Fruit fly (Drosophila melanogaster) whole organism, embryonic: Measurements from ENCODE around the gene CG10353.

Experiments
- Atf-2 ChIP-seq: fragments of 200-800 bp; sonication (Bioruptor generic); optimal IDR thresholded peaks from 2 replicates; lab custom pipeline; 2016; ENCODE audit warnings: missing biosample characterization, missing genetic modification characterization
- Atf3 ChIP-seq: fragments of 200-800 bp; sonication (Bioruptor generic); optimal IDR thresholded peaks from 3 replicates; lab custom pipeline; 2016; ENCODE audit warnings: missing biosample characterization, missing genetic modification characterization
- CG10147 ChIP-seq: fragments of 200-800 bp; sonication (Bioruptor generic); optimal IDR thresholded peaks from 2 replicates; lab custom pipeline; 2019; ENCODE audit warnings: missing biosample characterization, mild to moderate bottlenecking, missing genetic modification characterization, moderate library complexity
- CG1024 ChIP-seq: fragments of 200-800 bp; sonication (Bioruptor generic); IDR thresholded peaks from 2 replicates; pipeline ENCODE4 v1.3.6; 2022; ENCODE audit warnings: missing biosample characterization, missing genetic modification characterization
- CG1233 ChIP-seq: fragments of 200-800 bp; sonication (Bioruptor generic); optimal IDR thresholded peaks from 4 replicates; lab custom pipeline; 2018; ENCODE audit warnings: missing biosample characterization, mild to moderate bottlenecking, missing genetic modification characterization
- CG12391 ChIP-seq: fragments of 200-800 bp; sonication (Bioruptor generic); optimal IDR thresholded peaks from 3 replicates; lab custom pipeline; 2018; ENCODE audit warnings: missing biosample characterization, mild to moderate bottlenecking, missing genetic modification characterization, moderate library complexity
- CG14965 ChIP-seq: fragments of 200-800 bp; sonication (Bioruptor generic); optimal IDR thresholded peaks from 2 replicates; lab custom pipeline; 2016; ENCODE audit warnings: missing biosample characterization, missing genetic modification characterization, borderline replicate concordance
- CG17328 ChIP-seq: fragments of 200-800 bp; sonication (Bioruptor generic); IDR thresholded peaks from 2 replicates; pipeline ENCODE4 v1.3.6; 2022; ENCODE audit warnings: missing biosample characterization, missing genetic modification characterization
- CG17612 ChIP-seq: fragments of 200-800 bp; sonication (Bioruptor generic); IDR thresholded peaks from 2 replicates; pipeline ENCODE4 v1.3.6; 2022; ENCODE audit warnings: missing biosample characterization, missing genetic modification characterization
- CG18619 ChIP-seq: fragments of 200-800 bp; sonication (Bioruptor generic); optimal IDR thresholded peaks from 3 replicates; lab custom pipeline; 2017; ENCODE audit warnings: missing biosample characterization, mild to moderate bottlenecking, missing genetic modification characterization
- CG2129 ChIP-seq: fragments of 200-800 bp; sonication (Bioruptor generic); IDR thresholded peaks from 2 replicates; pipeline ENCODE4 v1.3.6; 2022; ENCODE audit warnings: missing biosample characterization, missing genetic modification characterization; ENCODE audit not compliant: partially characterized antibody
- CG2889 ChIP-seq: fragments of 200-800 bp; sonication (Bioruptor generic); IDR thresholded peaks from 3 replicates; pipeline ENCODE4 v1.3.6; 2022; ENCODE audit warnings: missing biosample characterization, missing genetic modification characterization
- CG30431 ChIP-seq: fragments of 200-800 bp; sonication (Bioruptor generic); optimal IDR thresholded peaks from 2 replicates; lab custom pipeline; 2017; ENCODE audit warnings: missing biosample characterization, missing genetic modification characterization
- CG3163 ChIP-seq: fragments of 200-800 bp; sonication (Bioruptor generic); optimal IDR thresholded peaks from 3 replicates; lab custom pipeline; 2016; ENCODE audit warnings: missing biosample characterization, missing genetic modification characterization
- CG3407 ChIP-seq: fragments of 200-800 bp; sonication (Bioruptor generic); optimal IDR thresholded peaks from 2 replicates; lab custom pipeline; 2018; ENCODE audit warnings: missing biosample characterization, mild to moderate bottlenecking, missing genetic modification characterization
- CG34422 ChIP-seq: fragments of 200-800 bp; sonication (Bioruptor generic); IDR thresholded peaks from 3 replicates; pipeline ENCODE4 v1.3.6; 2022; ENCODE audit warnings: missing biosample characterization, missing genetic modification characterization
- CG7928 ChIP-seq: fragments of 200-800 bp; sonication (Bioruptor generic); optimal IDR thresholded peaks from 2 replicates; lab custom pipeline; 2017; ENCODE audit warnings: missing biosample characterization, mild to moderate bottlenecking, missing genetic modification characterization
- CG8478 ChIP-seq: fragments of >200 bp; optimal IDR thresholded peaks from 2 replicates; lab custom pipeline; 2018
- CG8944 ChIP-seq: fragments of 200-800 bp; sonication (Bioruptor generic); optimal IDR thresholded peaks from 3 replicates; lab custom pipeline; 2016; ENCODE audit warnings: missing biosample characterization, missing genetic modification characterization
- D ChIP-seq, 2 experiments: fragments of 200-800 bp in 1 of 2; fragments of >200 bp in 1 of 2; sonication (Bioruptor generic) in 1 of 2; optimal IDR thresholded peaks; 2 replicates in 1 of 2; 3 replicates in 1 of 2; lab custom pipeline; 2017; ENCODE audit warnings: mild to moderate bottlenecking in 1 of 2, missing biosample characterization in 1 of 2, missing genetic modification characterization in 1 of 2, missing genetic modification reagents in 1 of 2
- Deaf1 ChIP-seq: fragments of 200-800 bp; optimal IDR thresholded peaks from 3 replicates; lab custom pipeline; 2019; ENCODE audit warnings: missing biosample characterization, mild to moderate bottlenecking, missing genetic modification characterization, moderate library complexity
- Doc3 ChIP-seq: fragments of 200-800 bp; sonication (Bioruptor generic); IDR thresholded peaks from 3 replicates; pipeline ENCODE4 v1.3.6; 2022; ENCODE audit warnings: missing biosample characterization, missing genetic modification characterization; ENCODE audit not compliant: partially characterized antibody
- Eip74EF ChIP-seq, 2 experiments: fragments of 200-800 bp in 1 of 2; fragments of >200 bp in 1 of 2; sonication (Bioruptor generic) in 1 of 2; optimal IDR thresholded peaks; 2 replicates each; lab custom pipeline; 2017 to 2019; ENCODE audit warnings: missing biosample characterization in 2 of 2, missing genetic modification characterization in 2 of 2, mild to moderate bottlenecking in 1 of 2, moderate library complexity in 1 of 2
- Ets65A ChIP-seq: fragments of 200-800 bp; sonication (Bioruptor generic); peaks from one replicate; lab custom pipeline; 2016; ENCODE audit warnings: missing biosample characterization, missing genetic modification characterization
- Gug ChIP-seq: fragments of 200-800 bp; sonication (Bioruptor generic); IDR thresholded peaks from 4 replicates; pipeline ENCODE4 v1.3.6; 2022; ENCODE audit warnings: missing biosample characterization, missing genetic modification characterization
- Hr3 ChIP-seq: fragments of 200-800 bp; sonication (Bioruptor generic); optimal IDR thresholded peaks from 3 replicates; lab custom pipeline; 2016; ENCODE audit warnings: missing biosample characterization, missing genetic modification characterization
- Nf-YB ChIP-seq: fragments of 200-800 bp; sonication (Bioruptor generic); optimal IDR thresholded peaks from 3 replicates; lab custom pipeline; 2019; ENCODE audit warnings: missing biosample characterization, mild to moderate bottlenecking, missing genetic modification characterization, moderate library complexity
- Oaz ChIP-seq: fragments of 200-800 bp; sonication (Bioruptor generic); IDR thresholded peaks from 2 replicates; pipeline ENCODE4 v1.3.6; 2022; ENCODE audit warnings: missing biosample characterization, missing genetic modification characterization
- Sin3A ChIP-seq: fragments of >200 bp; optimal IDR thresholded peaks from 2 replicates; lab custom pipeline; 2018
- Taf1 ChIP-seq: fragments of 200-800 bp; sonication (Bioruptor generic); IDR thresholded peaks from 2 replicates; pipeline ENCODE4 v1.3.6; 2022; ENCODE audit warnings: missing biosample characterization, missing genetic modification characterization
- amos ChIP-seq: fragments of 200-800 bp; sonication (Bioruptor generic); IDR thresholded peaks from 2 replicates; pipeline ENCODE4 v1.3.6; 2022; ENCODE audit warnings: missing biosample characterization, missing genetic modification characterization; ENCODE audit not compliant: partially characterized antibody
- ap ChIP-seq: fragments of 200-800 bp; sonication (Bioruptor generic); IDR thresholded peaks from 2 replicates; pipeline ENCODE4 v1.3.6; 2022; ENCODE audit warnings: missing biosample characterization, missing genetic modification characterization
- bcd ChIP-seq: fragments of 200-800 bp; sonication (Bioruptor generic); optimal IDR thresholded peaks from 2 replicates; lab custom pipeline; 2017; ENCODE audit warnings: missing biosample characterization, mild to moderate bottlenecking, missing genetic modification characterization
- caup ChIP-seq: fragments of 200-800 bp; sonication (Bioruptor generic); optimal IDR thresholded peaks from 3 replicates; lab custom pipeline; 2017; ENCODE audit warnings: missing biosample characterization, mild to moderate bottlenecking, missing genetic modification characterization, moderate library complexity; ENCODE audit not compliant: severe bottlenecking
- crc ChIP-seq: fragments of 200-800 bp; sonication (Bioruptor generic); optimal IDR thresholded peaks from 2 replicates; lab custom pipeline; 2016; ENCODE audit warnings: missing biosample characterization, missing genetic modification characterization
- dimm ChIP-seq: fragments of 200-800 bp; sonication (Bioruptor generic); IDR thresholded peaks from 2 replicates; pipeline ENCODE4 v1.3.6; 2022; ENCODE audit warnings: missing biosample characterization, missing genetic modification characterization
- dmrt99B ChIP-seq: fragments of 200-800 bp; sonication (Bioruptor generic); optimal IDR thresholded peaks from 2 replicates; lab custom pipeline; 2018; ENCODE audit warnings: missing biosample characterization, mild to moderate bottlenecking, missing genetic modification characterization, moderate library complexity
- hth ChIP-seq: fragments of >200 bp; optimal IDR thresholded peaks from 2 replicates; lab custom pipeline; 2017; ENCODE audit warnings: inconsistent platforms
- knrl ChIP-seq: fragments of 200-800 bp; sonication (Bioruptor generic); IDR thresholded peaks from 3 replicates; pipeline ENCODE4 v1.3.6; 2022; ENCODE audit warnings: missing biosample characterization, missing genetic modification characterization; ENCODE audit not compliant: partially characterized antibody
- lab ChIP-seq: fragments of 200-800 bp; sonication (Bioruptor generic); optimal IDR thresholded peaks from 3 replicates; lab custom pipeline; 2017; ENCODE audit warnings: missing biosample characterization, missing genetic modification characterization, mild to moderate bottlenecking, moderate library complexity, missing genetic modification reagents
- luna ChIP-seq: fragments of 200-800 bp; sonication (Bioruptor generic); optimal IDR thresholded peaks from 2 replicates; lab custom pipeline; 2016; ENCODE audit warnings: missing biosample characterization, missing genetic modification characterization
- nerfin-2 ChIP-seq: fragments of 200-800 bp; sonication (Bioruptor generic); IDR thresholded peaks from 2 replicates; pipeline ENCODE4 v1.3.6; 2022; ENCODE audit warnings: missing biosample characterization, missing genetic modification characterization; ENCODE audit not compliant: partially characterized antibody
- oc ChIP-seq: fragments of 200-800 bp; sonication (Bioruptor generic); optimal IDR thresholded peaks from 2 replicates; lab custom pipeline; 2018; ENCODE audit warnings: missing biosample characterization, mild to moderate bottlenecking, missing genetic modification characterization, moderate library complexity
- phol ChIP-seq: fragments of 200-800 bp; sonication (Bioruptor generic); optimal IDR thresholded peaks from 3 replicates; lab custom pipeline; 2018; ENCODE audit warnings: missing biosample characterization, mild to moderate bottlenecking, missing genetic modification characterization, moderate library complexity
- pzg ChIP-seq: fragments of 200-800 bp; sonication (Bioruptor generic); optimal IDR thresholded peaks from 3 replicates; lab custom pipeline; 2018; ENCODE audit warnings: missing biosample characterization, mild to moderate bottlenecking, missing genetic modification characterization, moderate library complexity
- schlank ChIP-seq: fragments of 200-800 bp; sonication (Bioruptor generic); optimal IDR thresholded peaks from 2 replicates; lab custom pipeline; 2018; ENCODE audit warnings: missing biosample characterization, mild to moderate bottlenecking, missing genetic modification characterization
- sqz ChIP-seq: fragments of 200-800 bp; sonication (Bioruptor generic); optimal IDR thresholded peaks from 3 replicates; lab custom pipeline; 2018; ENCODE audit warnings: missing biosample characterization, mild to moderate bottlenecking, missing genetic modification characterization
- vnd ChIP-seq: fragments of 200-800 bp; sonication (Bioruptor generic); IDR thresholded peaks from 3 replicates; pipeline ENCODE4 v1.3.6; 2022; ENCODE audit warnings: missing biosample characterization, missing genetic modification characterization; ENCODE audit not compliant: partially characterized antibody
- zf30C ChIP-seq: fragments of 200-800 bp; sonication (Bioruptor generic); optimal IDR thresholded peaks from 3 replicates; lab custom pipeline; 2018; ENCODE audit warnings: missing biosample characterization, mild to moderate bottlenecking, missing genetic modification characterization

The CG10353 gene

DNA sequence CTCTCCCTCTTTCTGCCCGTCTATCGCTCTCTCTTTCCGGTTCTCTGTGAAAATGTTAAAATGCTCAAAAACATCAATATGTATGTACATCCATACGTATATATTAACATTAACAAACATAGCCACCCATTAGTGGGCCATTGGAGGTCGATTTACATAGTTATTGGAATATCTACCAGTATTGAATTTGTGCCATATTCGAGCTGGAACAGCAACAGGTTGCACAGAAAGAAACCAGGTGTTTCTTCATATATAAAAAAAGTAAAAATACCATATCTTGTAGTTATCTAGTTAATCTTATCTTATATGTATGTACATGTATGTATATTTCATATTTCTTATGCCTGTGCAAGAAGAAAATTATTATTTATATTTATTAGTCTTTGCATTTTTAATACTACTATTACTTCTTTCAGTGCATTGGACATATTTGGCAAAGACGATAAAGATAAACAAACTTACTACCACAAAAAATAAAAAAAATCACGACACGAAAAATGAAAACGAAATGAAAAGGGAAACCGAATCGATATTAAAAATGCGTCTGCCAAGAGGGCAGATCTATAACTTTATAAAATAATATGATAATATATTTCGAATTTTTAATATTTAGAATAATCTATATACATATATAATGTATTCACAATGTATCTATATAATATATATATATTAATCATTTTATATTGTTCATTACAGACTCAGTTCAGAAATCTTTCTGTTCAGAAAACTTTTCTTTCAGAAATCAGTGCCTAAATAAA is 38.3 kb downstream of the CG10353 start (continued):
- TF ChIP-seq Oaz (GFP tag; lab: Robert Waterston, UW) (peak; percentile 35; the same call in 1 of the 2 replicates), D (optimal IDR thresholded peaks at IDR 0.05; lab: Kevin White, UChicago) (no peak), D (GFP tag; optimal IDR thresholded peaks at IDR 0.05; lab: Kevin White, UChicago) (no peak), Eip74EF (GFP tag; optimal IDR thresholded peaks at IDR 0.05; lab: Kevin White, UChicago) (peak in 1 of 2 experiments; percentile 32), bcd (peak; percentile 8), CG1233 (peak; percentile 16), CG8944 (no peak), CG3163 (GFP tag; lab: Kevin White, UChicago) (no peak), CG7928 (GFP tag; lab: Kevin White, UChicago) (no peak), CG3407 (GFP tag; lab: Kevin White, UChicago) (no peak), Sin3A (lab: Kevin White, UChicago) (no peak), crc (GFP tag; lab: Kevin White, UChicago) (no peak), Atf3 (GFP tag; lab: Kevin White, UChicago) (no peak), schlank (tag; lab: Kevin White, UChicago) (no peak), CG12391 (tag; lab: Kevin White, UChicago) (peak; percentile 49), CG17612 (GFP tag; lab: Robert Waterston, UW) (no peak), sqz (GFP tag; lab: Kevin White, UChicago) (peak; percentile 44), knrl (GFP tag; lab: Robert Waterston, UW) (no peak), dmrt99B (tag; lab: Kevin White, UChicago) (peak; percentile 79), caup (peak; percentile 34), CG17328 (GFP tag; lab: Robert Waterston, UW) (peak; percentile 57), luna (GFP tag; lab: Kevin White, UChicago) (no peak), Atf-2 (no peak), vnd (no peak), CG2129 (GFP tag; lab: Robert Waterston, UW) (no peak), ap (GFP tag; lab: Robert Waterston, UW) (peak; percentile 44; the same call in 1 of the 2 replicates), zf30C (GFP tag; lab: Kevin White, UChicago) (no peak), Doc3 (GFP tag; lab: Robert Waterston, UW) (no peak), dimm (no peak), hth (no peak), Gug (no peak), CG34422 (GFP tag; lab: Robert Waterston, UW) (no peak; the same call in 2 of the 3 replicates), pzg (GFP tag; lab: Kevin White, UChicago) (no peak), CG2889 (GFP tag; lab: Robert Waterston, UW) (no peak), amos (GFP tag; lab: Robert Waterston, UW) (no peak), oc (tag; lab: Kevin White, UChicago) (peak; percentile 41), Nf-YB (peak; percentile 15), nerfin-2 (no peak), CG10147 (GFP tag; lab: Kevin White, UChicago) (peak; percentile 5), lab (GFP tag; lab: Kevin White, UChicago) (peak; percentile 53), CG18619 (GFP tag; lab: Kevin White, UChicago) (no peak), CG1024 (0 out of 2 replicates have a peak, but pooled peaks have one; percentile 17), phol (peak; percentile 58), CG14965 (GFP tag; lab: Kevin White, UChicago) (no peak), Hr3 (peak; percentile 6), Ets65A (GFP tag; lab: Kevin White, UChicago) (no peak), Taf1 (GFP tag; lab: Robert Waterston, UW) (no peak), CG8478 (lab: Kevin White, UChicago) (no peak), CG30431 (GFP tag; lab: Kevin White, UChicago) (no peak), Deaf1 (peak; percentile 20)
